Worm (Caenorhabditis elegans): ENCODE measurements around the gene csn-4.

DNA sequence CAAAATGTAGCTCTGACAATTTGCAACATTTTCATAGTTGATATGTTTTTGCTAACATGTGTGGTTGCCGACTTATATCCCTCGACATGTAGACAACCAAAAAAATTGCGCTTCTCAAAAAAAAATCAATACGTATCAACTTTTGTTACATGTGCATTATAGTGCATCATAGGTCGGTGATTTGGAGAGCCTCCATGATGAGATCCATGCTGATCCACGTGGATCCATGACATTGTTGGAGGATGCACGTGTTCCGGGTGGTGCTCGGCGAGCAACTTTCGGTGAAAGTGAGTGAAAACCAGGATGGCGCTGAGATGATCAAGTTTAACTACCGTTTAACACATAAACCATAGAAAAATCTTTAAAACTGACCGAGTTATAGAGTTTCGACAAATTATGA, 24.2 kb upstream of the csn-4 start:
- TF ChIP-seq jun-1 (tag; optimal IDR thresholded peaks at IDR 0.05) (no peak), ceh-32 (tag; optimal IDR thresholded peaks at IDR 0.05; ENCODE audit: poor library complexity) (no peak)
